Worm (Caenorhabditis elegans) whole organism, dauer: ENCODE data around the gene spn-4.

Source experiments
- unc-62 ChIP-seq: sonication (generic microtip); optimal IDR thresholded peaks from 2 replicates; lab custom pipeline; 2017; ENCODE audit warnings: missing biosample characterization, missing genetic modification reagents, missing genetic modification characterization

The spn-4 gene

DNA sequence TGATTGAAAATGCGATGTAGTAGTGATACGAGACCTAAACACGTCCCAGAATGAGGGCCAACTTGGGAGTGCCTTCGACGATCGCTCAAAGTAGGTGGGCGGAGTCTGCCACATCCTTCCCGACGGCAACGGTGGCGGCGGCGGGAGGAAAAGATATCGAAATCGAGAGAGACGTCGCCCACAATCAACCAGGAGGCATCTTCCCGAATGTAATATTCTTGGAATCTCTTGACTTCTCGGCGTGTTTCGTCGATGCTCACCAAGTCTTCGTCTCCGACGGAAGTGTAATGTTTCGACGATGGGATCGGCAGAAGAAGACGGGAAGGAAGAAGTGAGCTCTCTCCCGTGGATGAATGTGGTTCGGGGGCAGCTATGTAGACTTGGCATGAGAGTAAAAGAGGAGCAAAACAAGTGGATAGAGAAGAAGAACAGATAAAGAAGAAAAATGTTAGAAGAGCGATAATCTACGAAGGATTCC, 16.2 kb downstream of the spn-4 start, which contains the start of the genes T25F10.1 and clik-1:
TSS of gene T25F10.1 (plus strand) at position 51 of the 478 bp plus-strand sequence.
TSS of gene clik-1 (minus strand) at position 281 of the 478 bp plus-strand sequence.
- TF ChIP-seq unc-62 (GFP tag; lab: Kevin White, UChicago): no peak

DNA sequence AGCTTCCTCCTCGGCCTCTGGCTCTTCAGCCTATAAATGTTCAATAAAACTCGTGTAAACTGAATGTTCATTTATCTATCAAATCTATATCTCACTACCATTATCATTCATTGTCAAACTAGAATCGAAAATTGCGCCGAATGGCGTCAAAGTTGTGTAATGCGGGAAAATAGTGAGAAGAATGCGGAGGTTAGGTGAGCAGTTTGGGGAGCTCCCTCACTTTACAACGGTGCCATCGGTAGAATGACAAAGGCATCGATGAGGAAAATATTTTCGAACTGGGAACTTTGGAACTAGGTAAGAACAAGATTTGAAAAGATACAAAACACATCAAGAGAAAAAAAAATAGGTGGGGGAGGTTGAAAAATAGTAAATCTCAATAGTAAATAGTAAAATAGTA, 17.1 kb downstream of the spn-4 start:
- no peak for TF ChIP-seq unc-62 (GFP tag; lab: Kevin White, UChicago)

DNA sequence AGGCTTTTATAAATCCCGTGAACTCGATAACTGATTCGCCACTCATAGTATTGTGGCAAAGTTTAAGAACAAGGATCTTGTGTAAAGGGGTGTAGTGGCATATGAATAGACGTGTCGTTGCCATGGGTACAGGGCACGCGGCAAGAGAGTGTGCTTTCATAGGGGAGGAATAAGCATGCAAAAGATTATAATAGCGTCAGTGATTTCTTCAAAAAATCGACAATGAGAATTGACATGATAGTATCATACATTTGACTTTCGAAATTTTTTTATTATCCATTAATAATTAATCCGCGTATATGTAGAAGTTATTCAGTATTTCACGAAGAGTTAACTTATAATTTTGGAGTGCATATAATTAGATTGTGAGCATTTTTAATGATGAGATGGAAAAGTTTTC, 19.7 kb downstream of the spn-4 start, which contains the start of gene bbs-8:
TSS of gene bbs-8 (minus strand) at position 101 of the 400 bp plus-strand sequence.
- no peak for TF ChIP-seq unc-62 (GFP tag; lab: Kevin White, UChicago)

DNA sequence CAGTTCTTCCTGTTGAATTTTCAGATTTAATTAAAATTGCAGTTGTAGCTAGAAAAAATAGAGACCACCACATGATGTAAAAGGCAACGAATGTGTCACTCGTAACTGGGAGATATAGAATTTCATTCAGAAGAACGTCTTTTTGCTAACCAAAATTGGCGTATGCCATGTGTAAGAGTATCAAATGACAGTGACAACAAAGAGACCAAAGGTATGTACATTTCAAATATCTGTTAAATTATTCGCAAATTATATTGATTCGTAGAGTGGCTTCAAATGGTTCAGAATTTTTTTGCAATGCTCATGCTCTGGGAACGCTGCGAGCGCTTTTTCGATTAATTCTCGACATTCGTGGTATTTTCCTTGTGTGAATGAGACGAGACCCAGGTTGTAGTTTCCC, 22.3 kb downstream of the spn-4 start, which contains the start of gene T25F10.4:
TSS of gene T25F10.4 (minus strand) at position 101 of the 400 bp plus-strand sequence.
- no peak for TF ChIP-seq unc-62 (GFP tag; lab: Kevin White, UChicago)

DNA sequence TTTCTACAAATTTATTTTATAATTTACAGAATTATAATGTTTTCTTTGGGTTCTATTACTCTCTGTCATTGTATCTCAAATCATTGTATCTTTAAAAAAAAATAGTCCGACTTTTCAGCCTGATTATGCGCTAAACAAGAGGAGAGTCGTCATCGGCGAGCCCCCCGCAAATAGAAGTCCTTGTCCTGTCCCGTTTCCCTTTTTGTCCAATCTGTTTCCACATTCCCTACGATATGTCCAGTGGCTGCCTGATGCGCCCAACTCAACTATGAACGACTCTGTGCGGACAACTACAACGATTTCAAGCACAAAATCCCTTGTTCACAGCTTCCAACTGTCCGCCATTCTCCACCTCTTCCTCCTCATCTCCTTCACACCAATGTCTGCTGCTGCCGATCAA, 26.7 kb downstream of the spn-4 start, which contains the start of gene dbl-1:
TSS of gene dbl-1 (plus strand) at position 119 of the 400 bp plus-strand sequence.
- TF ChIP-seq unc-62 (GFP tag; lab: Kevin White, UChicago): no peak

DNA sequence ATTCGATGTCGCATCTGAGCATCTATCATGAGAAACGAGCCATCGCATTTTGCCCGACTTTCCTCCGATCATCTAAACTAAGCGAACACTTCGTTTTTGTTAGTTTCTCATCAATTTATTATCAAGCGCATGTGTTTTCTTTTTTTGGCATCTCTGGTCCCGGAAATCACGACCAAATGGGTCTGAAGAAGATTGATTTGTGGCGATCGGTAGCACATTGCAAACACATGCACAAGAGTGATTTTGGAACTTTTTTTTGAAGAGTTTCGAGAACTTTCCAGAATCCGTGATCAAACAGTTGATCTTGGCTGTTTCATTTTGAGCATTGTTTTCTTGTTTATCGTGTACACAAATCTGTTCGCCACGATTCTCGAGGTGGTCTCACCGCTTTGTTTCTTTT, 31.4 kb downstream of the spn-4 start:
- TF ChIP-seq unc-62 (GFP tag; lab: Kevin White, UChicago): no peak

DNA sequence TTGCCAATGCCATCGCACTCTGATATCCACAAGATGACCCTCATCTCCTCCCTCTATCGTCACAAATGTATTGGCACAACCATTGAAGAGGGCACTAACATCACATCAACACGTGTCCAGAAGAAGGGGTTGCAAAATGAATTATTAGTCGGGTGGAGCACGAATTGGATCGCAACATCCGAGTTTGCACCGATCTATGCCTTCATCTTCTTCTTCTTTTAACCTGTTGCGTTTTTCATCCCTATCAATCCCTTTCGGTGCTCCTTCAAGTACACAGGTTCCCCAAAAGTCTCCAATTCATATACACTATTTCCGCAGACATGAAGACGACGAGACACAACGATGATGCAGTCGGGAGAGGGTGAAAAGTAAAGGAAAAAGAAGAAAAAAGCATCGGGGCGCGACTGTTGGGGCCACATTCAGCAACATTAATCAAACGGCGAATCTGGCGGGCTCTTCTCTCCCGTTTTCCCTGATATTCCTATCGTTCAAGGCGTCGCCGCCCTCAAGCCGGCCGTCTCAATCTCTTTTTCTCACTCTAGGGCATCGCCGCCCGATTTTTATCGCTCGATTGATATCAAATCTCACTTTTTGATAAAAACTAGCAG, 33.1 kb downstream of the spn-4 start:
- no peak for TF ChIP-seq unc-62 (GFP tag; lab: Kevin White, UChicago)

DNA sequence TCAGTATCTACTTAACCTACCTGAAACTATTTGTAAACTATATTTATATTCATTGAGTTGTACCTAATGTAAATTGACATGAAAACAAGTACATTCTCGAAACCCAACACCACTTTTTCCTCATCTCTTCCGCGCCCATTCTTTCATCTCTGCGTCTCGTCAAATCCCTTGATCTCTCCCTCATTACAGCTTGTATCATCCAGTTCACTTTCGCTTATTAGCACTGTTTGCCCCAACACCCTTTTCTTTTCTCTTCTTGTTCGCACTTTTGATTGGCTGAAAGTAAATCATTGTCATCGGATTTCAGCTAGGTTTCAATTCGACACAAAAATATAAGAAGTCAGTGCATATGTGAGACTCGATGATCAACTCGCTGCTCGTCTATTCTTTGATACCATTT, 39.9 kb downstream of the spn-4 start, which contains the start of gene T25F10.3:
TSS of gene T25F10.3 (plus strand) at position 308 of the 400 bp plus-strand sequence.
- no peak for TF ChIP-seq unc-62 (GFP tag; lab: Kevin White, UChicago)

DNA sequence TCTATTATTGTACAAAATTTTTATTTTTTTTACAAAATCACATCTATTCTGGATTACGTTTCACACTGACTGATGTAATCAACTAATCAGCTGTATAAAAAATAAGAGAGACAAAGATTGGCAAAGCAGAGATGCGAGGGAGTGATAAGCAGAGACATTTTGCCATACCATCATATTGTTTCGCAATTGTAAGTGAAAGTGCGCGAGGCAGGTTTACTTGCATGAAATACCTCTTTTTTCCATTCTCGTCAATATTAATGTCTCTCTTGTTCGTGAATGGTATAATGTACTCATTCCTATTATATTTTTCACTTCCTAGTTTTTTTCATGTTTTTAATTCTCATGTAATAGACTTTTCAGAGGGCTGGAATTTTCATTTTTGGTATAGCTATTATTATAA, 47.8 kb downstream of the spn-4 start:
- TF ChIP-seq unc-62 (GFP tag; lab: Kevin White, UChicago): no peak

DNA sequence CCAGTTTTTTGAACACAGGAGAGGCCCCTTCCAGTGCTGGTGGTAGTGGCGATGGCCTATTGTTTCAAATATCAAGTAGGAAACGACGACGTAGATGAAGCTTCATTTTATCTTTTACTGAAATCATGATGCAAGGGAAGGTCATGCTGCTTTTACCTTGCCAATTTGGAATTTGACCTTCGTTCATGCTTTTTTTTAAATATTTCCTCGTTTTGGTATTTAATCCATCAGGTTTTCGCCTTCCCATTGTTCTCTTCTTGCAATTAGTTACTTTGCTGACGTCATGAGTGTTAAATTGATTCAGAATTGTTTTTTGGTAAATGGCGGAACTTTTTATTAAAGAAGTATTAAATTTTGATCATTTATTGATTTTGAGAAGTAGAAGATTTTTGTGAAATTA, 48.6 kb downstream of the spn-4 start:
- no peak for TF ChIP-seq unc-62 (GFP tag; lab: Kevin White, UChicago)
